Fruit fly (Drosophila melanogaster): ENCODE data around the gene CG31198.
A peak's percentile ranks its signal among the peaks of the same experiment; 100 is the strongest.
"Not testable (repeated sequence)": the region's sequence is repeated elsewhere in the genome, so short reads cannot be mapped to it uniquely, and the experiment has no call there.

CG31198 gene

DNA sequence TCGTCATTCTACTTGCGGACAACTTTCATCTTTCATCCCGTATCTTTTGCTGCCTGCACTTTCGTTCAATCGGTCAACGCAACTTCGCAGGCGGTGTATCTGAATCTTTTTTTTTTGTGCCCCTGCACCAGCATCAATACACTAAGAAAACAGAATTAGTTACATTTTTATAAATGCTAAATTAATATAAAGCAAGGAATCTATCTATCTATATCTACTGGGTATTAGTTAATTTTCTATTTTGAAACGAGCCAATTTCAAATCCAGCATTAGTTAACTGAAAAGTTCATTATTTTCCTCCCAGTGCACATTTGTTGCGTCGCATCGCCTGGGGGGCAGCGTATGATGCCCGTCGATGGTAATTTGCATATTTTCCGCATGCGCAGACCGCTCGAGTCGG lies 21.2 kb upstream of the CG31198 start (continued):
- TF ChIP-seq Trl (optimal IDR thresholded peaks at IDR 0.05) (no peak), Trl (GFP tag; optimal IDR thresholded peaks at IDR 0.05) (no peak), h (optimal IDR thresholded peaks at IDR 0.05) (no peak), sug (tag; optimal IDR thresholded peaks at IDR 0.05) (no peak), CkIIα-i1 (GFP tag; IDR thresholded peaks at IDR 0.05) (no peak), CG14965 (GFP tag; optimal IDR thresholded peaks at IDR 0.05; ENCODE audit: borderline replicate concordance) (no peak), HLHmδ (GFP tag; optimal IDR thresholded peaks at IDR 0.05) (no peak), Optix (GFP tag; IDR thresholded peaks at IDR 0.05) (no peak), sens (GFP tag) (peak; percentile 69), salm (tag; optimal IDR thresholded peaks at IDR 0.05) (no peak), Hmr (GFP tag; optimal IDR thresholded peaks at IDR 0.05) (no peak), btn (GFP tag; optimal IDR thresholded peaks at IDR 0.05) (no peak), lab (GFP tag; optimal IDR thresholded peaks at IDR 0.05) (no peak), p53 (GFP tag; optimal IDR thresholded peaks at IDR 0.05) (no peak)

dm6 chr3R:21736196-21736595 lies 17.9 kb upstream of the CG31198 start, which contains the start of gene Sfp93F:
Gene Sfp93F (minus strand): TSS chr3R:21736296.
- not testable (repeated sequence) for TF ChIP-seq CG11093 (GFP tag; IDR thresholded peaks at IDR 0.05); jing (GFP tag; optimal IDR thresholded peaks at IDR 0.05); run (tag; optimal IDR thresholded peaks at IDR 0.05)

DNA sequence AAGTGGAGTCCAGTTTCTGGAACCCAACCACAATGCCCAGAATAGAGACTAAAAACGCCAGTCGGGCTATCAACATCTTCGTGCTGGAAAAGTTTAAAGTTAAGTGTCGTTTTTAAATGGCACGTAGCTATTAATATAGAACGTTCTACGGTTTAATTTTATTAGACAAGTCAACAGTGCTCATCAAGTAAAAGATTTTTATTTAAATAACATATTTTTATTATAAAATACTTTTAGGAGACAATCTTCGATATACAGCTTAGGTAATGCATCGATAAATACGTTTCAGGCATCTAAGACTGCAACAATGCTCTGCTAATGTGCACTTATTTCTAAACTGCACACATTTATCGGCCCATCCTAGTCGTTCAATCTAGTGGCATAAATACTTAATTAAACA lies 17.4 kb upstream of the CG31198 start, which contains the start of gene CG42869:
Gene CG42869, minus strand, starts transcription at position 101 of the 400 bp plus-strand sequence.
- TF ChIP-seq CG10565 (GFP tag; optimal IDR thresholded peaks at IDR 0.05), result no peak
- peak; percentile 1 for TF ChIP-seq Ets65A (GFP tag)

dm6 chr3R:21737264-21737663 lies 16.9 kb upstream of the CG31198 start, which contains the start of gene CG42870:
Gene CG42870 (minus strand): TSS chr3R:21737364.
- TF ChIP-seq CG11398 (GFP tag; optimal IDR thresholded peaks at IDR 0.05), result no peak
- TF ChIP-seq CHES-1-like (GFP tag; optimal IDR thresholded peaks at IDR 0.05), result no peak
- TF ChIP-seq CG12391 (tag; optimal IDR thresholded peaks at IDR 0.05), result no peak
- no peak for TF ChIP-seq HmgZ (tag; optimal IDR thresholded peaks at IDR 0.05)
- no peak for TF ChIP-seq CG3726 (GFP tag; IDR thresholded peaks at IDR 0.05)
- TF ChIP-seq Vsx1 (GFP tag; optimal IDR thresholded peaks at IDR 0.05), result no peak
- no peak for TF ChIP-seq CG14667 (GFP tag; IDR thresholded peaks at IDR 0.05)
- no peak for TF ChIP-seq Bgb (GFP tag; IDR thresholded peaks at IDR 0.05; ENCODE audit: partially characterized antibody)
- no peak for TF ChIP-seq Myb (GFP tag; optimal IDR thresholded peaks at IDR 0.05)

DNA sequence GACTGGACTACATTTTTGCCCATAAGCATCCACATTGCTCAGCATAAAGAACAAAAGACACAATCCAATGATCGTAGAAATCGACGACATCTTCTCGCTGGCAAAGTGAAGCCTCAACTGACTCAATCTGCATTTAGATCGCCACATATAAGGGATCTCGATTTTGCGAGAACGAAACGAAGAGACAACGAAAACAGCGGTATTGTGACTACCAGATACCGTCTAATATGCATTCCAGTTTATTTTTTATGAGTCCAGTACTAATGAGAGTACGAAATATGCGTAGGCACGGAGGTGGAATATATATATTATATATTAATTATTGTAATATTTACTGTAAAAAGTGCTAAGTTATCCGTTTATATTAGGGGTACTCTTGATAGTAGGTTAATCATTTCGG lies 15.1 kb upstream of the CG31198 start, which contains the start of gene CG34034:
Gene CG34034, minus strand, starts transcription at position 101 of the 400 bp plus-strand sequence.
- no peak for TF ChIP-seq HLH54F (GFP tag; optimal IDR thresholded peaks at IDR 0.05)
- TF ChIP-seq ewg (GFP tag; optimal IDR thresholded peaks at IDR 0.05), result no peak
- no peak for TF ChIP-seq grn (GFP tag; optimal IDR thresholded peaks at IDR 0.05)
- TF ChIP-seq kni (GFP tag; optimal IDR thresholded peaks at IDR 0.05), result no peak
- TF ChIP-seq Atf-2 (GFP tag; optimal IDR thresholded peaks at IDR 0.05), result no peak
- TF ChIP-seq Mad (GFP tag; optimal IDR thresholded peaks at IDR 0.05), result no peak
- no peak for TF ChIP-seq Kr (GFP tag; optimal IDR thresholded peaks at IDR 0.05)
- TF ChIP-seq CG12219 (GFP tag; optimal IDR thresholded peaks at IDR 0.05), result no peak
- TF ChIP-seq BtbVII (GFP tag; optimal IDR thresholded peaks at IDR 0.05), result no peak
- TF ChIP-seq CG17186 (GFP tag; optimal IDR thresholded peaks at IDR 0.05), result no peak

Measured in whole organism, embryonic.